Fruit fly (Drosophila melanogaster) whole organism, embryonic: ENCODE results near the gene drongo.

Experiments used
- Atf3 ChIP-seq: fragments of 200-800 bp; sonication (Bioruptor generic); optimal IDR thresholded peaks from 3 replicates; lab custom pipeline; 2016; ENCODE audit warnings: missing biosample characterization, missing genetic modification characterization
- CG10462 ChIP-seq: fragments of 200-800 bp; sonication (Bioruptor generic); optimal IDR thresholded peaks from 2 replicates; lab custom pipeline; 2016; ENCODE audit warnings: missing biosample characterization, missing genetic modification characterization
- CG10979 ChIP-seq: fragments of 200-800 bp; sonication (Bioruptor generic); optimal IDR thresholded peaks from 2 replicates; lab custom pipeline; 2018; ENCODE audit warnings: missing biosample characterization, mild to moderate bottlenecking, missing genetic modification characterization, moderate library complexity
- CG11560 ChIP-seq: fragments of 200-800 bp; sonication (Bioruptor generic); IDR thresholded peaks from 3 replicates; pipeline ENCODE4 v1.3.6; 2022; ENCODE audit warnings: missing biosample characterization, missing genetic modification characterization
- CG15479 ChIP-seq: fragments of 200-800 bp; sonication (Bioruptor generic); optimal IDR thresholded peaks from 3 replicates; lab custom pipeline; 2019; ENCODE audit warnings: missing biosample characterization, mild to moderate bottlenecking, missing genetic modification characterization, moderate library complexity
- CG2116 ChIP-seq: fragments of 200-800 bp; sonication (Bioruptor generic); optimal IDR thresholded peaks from 3 replicates; lab custom pipeline; 2018; ENCODE audit warnings: missing biosample characterization, mild to moderate bottlenecking, missing genetic modification characterization
- CG2129 ChIP-seq: fragments of 200-800 bp; sonication (Bioruptor generic); IDR thresholded peaks from 2 replicates; pipeline ENCODE4 v1.3.6; 2022; ENCODE audit warnings: missing biosample characterization, missing genetic modification characterization; ENCODE audit not compliant: partially characterized antibody
- CG31441 ChIP-seq: fragments of 200-800 bp; sonication (Bioruptor generic); IDR thresholded peaks from 2 replicates; pipeline ENCODE4 v1.3.6; 2022; ENCODE audit warnings: missing biosample characterization, missing genetic modification characterization
- CG4282 ChIP-seq: fragments of 200-800 bp; sonication (Bioruptor generic); optimal IDR thresholded peaks from 2 replicates; lab custom pipeline; 2016; ENCODE audit warnings: missing biosample characterization, missing genetic modification characterization
- CG4424 ChIP-seq: fragments of 200-800 bp; sonication (Bioruptor generic); optimal IDR thresholded peaks from 3 replicates; lab custom pipeline; 2016; ENCODE audit warnings: missing biosample characterization, missing genetic modification characterization
- CG4730 ChIP-seq: fragments of 200-800 bp; sonication (Bioruptor generic); IDR thresholded peaks from 2 replicates; pipeline ENCODE4 v1.3.6; 2022; ENCODE audit warnings: missing biosample characterization, missing genetic modification characterization
- CG5245 ChIP-seq: fragments of 200-800 bp; sonication (Bioruptor generic); optimal IDR thresholded peaks from 3 replicates; lab custom pipeline; 2016; ENCODE audit warnings: missing biosample characterization, missing genetic modification characterization
- CG6254 ChIP-seq: fragments of 200-800 bp; sonication (Bioruptor generic); optimal IDR thresholded peaks from 3 replicates; lab custom pipeline; 2017; ENCODE audit warnings: mild to moderate bottlenecking, missing biosample characterization, missing genetic modification reagents, missing genetic modification characterization
- CG6654 ChIP-seq: fragments of 200-800 bp; sonication (Bioruptor generic); optimal IDR thresholded peaks from 2 replicates; lab custom pipeline; 2017; ENCODE audit warnings: missing biosample characterization, mild to moderate bottlenecking, missing genetic modification characterization
- CG6854 ChIP-seq: fragments of 200-800 bp; sonication (Bioruptor generic); optimal IDR thresholded peaks from 3 replicates; lab custom pipeline; 2017; ENCODE audit warnings: missing biosample characterization, mild to moderate bottlenecking, missing genetic modification characterization
- CG7786 ChIP-seq: fragments of 200-800 bp; sonication (Bioruptor generic); optimal IDR thresholded peaks from 2 replicates; lab custom pipeline; 2016; ENCODE audit warnings: missing biosample characterization, missing genetic modification characterization
- CG7963 ChIP-seq: fragments of 200-800 bp; sonication (Bioruptor generic); IDR thresholded peaks from 3 replicates; pipeline ENCODE4 v1.3.6; 2022; ENCODE audit warnings: missing biosample characterization, missing genetic modification characterization; ENCODE audit not compliant: partially characterized antibody
- CG8281 ChIP-seq: fragments of 200-800 bp; sonication (Bioruptor generic); optimal IDR thresholded peaks from 2 replicates; lab custom pipeline; 2018; ENCODE audit warnings: missing biosample characterization, mild to moderate bottlenecking, missing genetic modification characterization, moderate library complexity
- CG8924 ChIP-seq: fragments of 200-800 bp; optimal IDR thresholded peaks from 3 replicates; lab custom pipeline; 2019; ENCODE audit warnings: missing biosample characterization, mild to moderate bottlenecking, missing genetic modification characterization, moderate library complexity
- CHES-1-like ChIP-seq: fragments of 200-800 bp; sonication (Bioruptor generic); optimal IDR thresholded peaks from 2 replicates; lab custom pipeline; 2016; ENCODE audit warnings: missing biosample characterization, missing genetic modification characterization
- Deaf1 ChIP-seq: fragments of 200-800 bp; optimal IDR thresholded peaks from 3 replicates; lab custom pipeline; 2019; ENCODE audit warnings: missing biosample characterization, mild to moderate bottlenecking, missing genetic modification characterization, moderate library complexity
- Eip74EF ChIP-seq, 2 experiments: fragments of 200-800 bp in 1 of 2; fragments of >200 bp in 1 of 2; sonication (Bioruptor generic) in 1 of 2; optimal IDR thresholded peaks; 2 replicates each; lab custom pipeline; 2017 to 2019; ENCODE audit warnings: missing biosample characterization in 2 of 2, missing genetic modification characterization in 2 of 2, mild to moderate bottlenecking in 1 of 2, moderate library complexity in 1 of 2
- Ets97D ChIP-seq: fragments of 200-800 bp; sonication (Bioruptor generic); optimal IDR thresholded peaks from 3 replicates; lab custom pipeline; 2016; ENCODE audit warnings: missing biosample characterization, missing genetic modification characterization
- Hey ChIP-seq: fragments of 200-800 bp; sonication (Bioruptor generic); optimal IDR thresholded peaks from 3 replicates; lab custom pipeline; 2018; ENCODE audit warnings: missing biosample characterization, mild to moderate bottlenecking, missing genetic modification characterization
- Hr78 ChIP-seq, 2 experiments: fragments of 200-800 bp in 1 of 2; fragments of >200 bp in 1 of 2; sonication (Bioruptor generic) in 1 of 2; optimal IDR thresholded peaks; 2 replicates each; lab custom pipeline; 2017 to 2019; ENCODE audit warnings: missing biosample characterization in 2 of 2, missing genetic modification characterization in 2 of 2, mild to moderate bottlenecking in 1 of 2, moderate library complexity in 1 of 2
- MBD-R2 ChIP-seq: fragments of 200-800 bp; sonication (Bioruptor generic); IDR thresholded peaks from 2 replicates; pipeline ENCODE4 v1.3.6; 2022; ENCODE audit warnings: missing biosample characterization, missing genetic modification characterization
- NfI ChIP-seq: fragments of 200-800 bp; sonication (Bioruptor generic); optimal IDR thresholded peaks from 3 replicates; lab custom pipeline; 2018; ENCODE audit warnings: missing biosample characterization, mild to moderate bottlenecking, missing genetic modification characterization, moderate library complexity
- Optix ChIP-seq: fragments of 200-800 bp; sonication (Bioruptor generic); IDR thresholded peaks from 3 replicates; pipeline ENCODE4 v1.3.6; 2022; ENCODE audit warnings: missing biosample characterization, missing genetic modification characterization
- Sox102F ChIP-seq: fragments of 200-800 bp; sonication (Bioruptor generic); optimal IDR thresholded peaks from 2 replicates; lab custom pipeline; 2018; ENCODE audit warnings: missing biosample characterization, mild to moderate bottlenecking, missing genetic modification characterization, moderate library complexity
- Spps ChIP-seq: fragments of 200-800 bp; sonication (Bioruptor generic); optimal IDR thresholded peaks from 2 replicates; lab custom pipeline; 2018; ENCODE audit warnings: missing biosample characterization, mild to moderate bottlenecking, missing genetic modification characterization
- Ssrp ChIP-seq: fragments of 200-800 bp; sonication (Bioruptor generic); optimal IDR thresholded peaks from 2 replicates; lab custom pipeline; 2018; ENCODE audit warnings: missing biosample characterization, mild to moderate bottlenecking, missing genetic modification characterization, moderate library complexity
- Stat92E ChIP-seq, 3 experiments: fragments of >200 bp in 2 of 3; fragments of 200-800 bp in 1 of 3; sonication (Bioruptor generic) in 1 of 3; optimal IDR thresholded peaks; 2 replicates each; lab custom pipeline; 2017 to 2019; ENCODE audit warnings: missing biosample characterization in 3 of 3, missing genetic modification characterization in 3 of 3, mild to moderate bottlenecking in 1 of 3, moderate library complexity in 1 of 3
- Usf ChIP-seq: fragments of 200-800 bp; sonication (Bioruptor generic); optimal IDR thresholded peaks from 2 replicates; lab custom pipeline; 2017; ENCODE audit warnings: missing genotype, missing biosample characterization, missing genetic modification characterization
- crc ChIP-seq: fragments of 200-800 bp; sonication (Bioruptor generic); optimal IDR thresholded peaks from 2 replicates; lab custom pipeline; 2016; ENCODE audit warnings: missing biosample characterization, missing genetic modification characterization
- crp ChIP-seq, 2 experiments: fragments of 200-800 bp; sonication (Bioruptor generic); optimal IDR thresholded peaks; 2 replicates in 1 of 2; 3 replicates in 1 of 2; lab custom pipeline; 2017; ENCODE audit warnings: missing biosample characterization in 2 of 2, missing genetic modification characterization in 2 of 2, mild to moderate bottlenecking in 1 of 2, moderate library complexity in 1 of 2
- disco-r ChIP-seq: fragments of 200-800 bp; sonication (Bioruptor generic); optimal IDR thresholded peaks from 2 replicates; lab custom pipeline; 2016; ENCODE audit warnings: missing biosample characterization, missing genetic modification characterization
- dmrt11E ChIP-seq: fragments of 200-800 bp; sonication (Bioruptor generic); optimal IDR thresholded peaks from 3 replicates; lab custom pipeline; 2018; ENCODE audit warnings: missing biosample characterization, mild to moderate bottlenecking, missing genetic modification characterization, moderate library complexity
- ems ChIP-seq: fragments of 200-800 bp; sonication (Bioruptor generic); optimal IDR thresholded peaks from 3 replicates; lab custom pipeline; 2016; ENCODE audit warnings: missing biosample characterization, missing genetic modification characterization
- fd3F ChIP-seq: fragments of 200-800 bp; sonication (Bioruptor generic); optimal IDR thresholded peaks from 2 replicates; lab custom pipeline; 2018; ENCODE audit warnings: missing biosample characterization, mild to moderate bottlenecking, missing genetic modification characterization, moderate library complexity
- ind ChIP-seq: fragments of 200-800 bp; sonication (Bioruptor generic); optimal IDR thresholded peaks from 3 replicates; lab custom pipeline; 2016; ENCODE audit warnings: missing biosample characterization, missing genetic modification characterization
- otp ChIP-seq: fragments of 200-800 bp; sonication (Bioruptor generic); IDR thresholded peaks from 3 replicates; pipeline ENCODE4, ENCODE4 v1.3.6; 2022; ENCODE audit warnings: missing biosample characterization, missing genetic modification characterization
- pros ChIP-seq: fragments of 200-800 bp; sonication (Bioruptor generic); optimal IDR thresholded peaks from 3 replicates; lab custom pipeline; 2019; ENCODE audit warnings: missing biosample characterization, mild to moderate bottlenecking, missing genetic modification characterization, moderate library complexity
- pum ChIP-seq: fragments of 200-800 bp; sonication (Bioruptor generic); optimal IDR thresholded peaks from 2 replicates; lab custom pipeline; 2016; ENCODE audit warnings: missing biosample characterization, missing genetic modification characterization
- slbo ChIP-seq: fragments of 200-800 bp; sonication (Bioruptor generic); IDR thresholded peaks from 2 replicates; pipeline ENCODE4 v1.3.6; 2022; ENCODE audit warnings: missing biosample characterization, missing genetic modification characterization
- tio ChIP-seq: fragments of 200-800 bp; sonication (Bioruptor generic); optimal IDR thresholded peaks from 2 replicates; lab custom pipeline; 2017; ENCODE audit warnings: missing biosample characterization, missing genetic modification characterization, inconsistent platforms
- toy ChIP-seq: fragments of 200-800 bp; sonication (Bioruptor generic); IDR thresholded peaks from 2 replicates; pipeline ENCODE4 v1.3.6; 2022; ENCODE audit warnings: missing biosample characterization, missing genetic modification characterization
- tx ChIP-seq: fragments of 200-800 bp; sonication (Bioruptor generic); optimal IDR thresholded peaks from 2 replicates; lab custom pipeline; 2016; ENCODE audit warnings: missing biosample characterization, missing genetic modification characterization
- wor ChIP-seq: fragments of 200-800 bp; sonication (Bioruptor generic); IDR thresholded peaks from 2 replicates; pipeline ENCODE4 v1.3.6; 2022; ENCODE audit warnings: missing biosample characterization, missing genetic modification characterization

drongo gene

DNA sequence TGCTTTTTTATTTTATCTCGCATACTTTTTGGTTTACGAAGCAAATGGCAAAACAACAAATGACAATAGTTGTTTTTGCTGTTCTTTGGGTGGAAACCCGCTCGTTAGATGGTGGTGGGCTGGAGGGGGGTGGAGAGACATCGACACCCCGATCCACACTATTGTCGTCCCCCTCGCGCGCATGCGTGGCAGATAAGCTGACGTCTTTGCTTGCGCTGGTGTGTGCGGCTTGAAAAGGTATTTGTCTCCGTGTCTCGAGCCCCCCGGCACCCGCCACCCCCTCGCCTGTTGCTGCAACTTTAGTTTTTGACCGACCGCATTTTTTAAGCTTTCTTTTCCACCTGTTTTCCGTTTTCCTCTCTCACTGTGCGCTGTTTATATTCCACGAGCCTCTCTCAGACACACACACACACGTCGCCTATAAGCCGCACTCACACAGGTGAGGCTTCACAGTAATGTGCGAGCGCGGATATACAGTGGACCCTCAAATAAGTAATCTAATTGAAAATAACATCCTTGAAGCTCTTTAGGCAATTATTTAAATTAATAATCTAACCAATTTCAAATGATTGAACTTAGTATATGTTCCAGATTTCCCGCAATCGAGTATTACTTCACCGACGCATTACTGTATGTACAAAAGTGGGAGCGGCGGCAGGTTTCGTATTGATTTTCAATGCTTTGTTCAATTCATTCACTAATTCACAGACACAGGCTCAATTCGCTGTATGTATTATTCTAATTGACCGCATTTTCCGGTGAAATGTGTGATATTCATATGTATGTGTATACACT is 16.3 kb upstream of the drongo start (continued):
- TF ChIP-seq toy = peak; percentile 90
- peak; percentile 37 for TF ChIP-seq CG2116 (GFP tag; lab: Kevin White, UChicago)
- peak; percentile 88 for TF ChIP-seq CG7786 (GFP tag; lab: Kevin White, UChicago)
- TF ChIP-seq Deaf1 (tag; lab: Kevin White, UChicago) = peak; percentile 57
- TF ChIP-seq Spps (tag; lab: Kevin White, UChicago) = peak; percentile 75
- TF ChIP-seq Optix = peak; percentile 89
- TF ChIP-seq tx (GFP tag; lab: Kevin White, UChicago) = peak; percentile 79
- TF ChIP-seq CG6854 (GFP tag; lab: Kevin White, UChicago) = peak; percentile 78
- peak; percentile 86 for TF ChIP-seq CG10979 (tag; lab: Kevin White, UChicago)
- TF ChIP-seq CG31441 = peak; percentile 88
- TF ChIP-seq CG11560 (tag; lab: Robert Waterston, UW) = peak; percentile 82
- peak; percentile 84 for TF ChIP-seq CHES-1-like (GFP tag; lab: Kevin White, UChicago)
- peak; percentile 89 for TF ChIP-seq tio (GFP tag; lab: Kevin White, UChicago)
- peak; percentile 32 for TF ChIP-seq CG4282 (GFP tag; lab: Kevin White, UChicago)
- peak in 1 of 2 experiments; percentile 87 for TF ChIP-seq Eip74EF (GFP tag; optimal IDR thresholded peaks at IDR 0.05; lab: Kevin White, UChicago)
- peak; percentile 97 for TF ChIP-seq slbo (GFP tag; lab: Robert Waterston, UW)
- peak; percentile 72 for TF ChIP-seq Atf3 (GFP tag; lab: Kevin White, UChicago)
- TF ChIP-seq Stat92E (GFP tag; optimal IDR thresholded peaks at IDR 0.05; lab: Kevin White, UChicago) = peak in 1 of 3 experiments; percentile 66
- peak; percentile 84 for TF ChIP-seq CG10462
- peak; percentile 69 for TF ChIP-seq Ets97D (GFP tag; lab: Kevin White, UChicago)
- TF ChIP-seq CG8924 (tag; lab: Kevin White, UChicago) = peak; percentile 93
- TF ChIP-seq Sox102F = peak; percentile 94
- peak; percentile 80 for TF ChIP-seq pros
- TF ChIP-seq ind (GFP tag; lab: Kevin White, UChicago) = peak; percentile 93
- peak; percentile 84 for TF ChIP-seq disco-r (GFP tag; lab: Kevin White, UChicago)
- TF ChIP-seq crp (GFP tag; optimal IDR thresholded peaks at IDR 0.05; lab: Kevin White, UChicago) = peak in 1 of 2 experiments; percentile 43
- TF ChIP-seq NfI (GFP tag; lab: Kevin White, UChicago) = peak; percentile 94
- TF ChIP-seq CG5245 (GFP tag; lab: Kevin White, UChicago) = peak; percentile 90
- TF ChIP-seq Hr78 (GFP tag; optimal IDR thresholded peaks at IDR 0.05; lab: Kevin White, UChicago) = peak in 1 of 2 experiments; percentile 59
- peak; percentile 73 for TF ChIP-seq Hey (tag; lab: Kevin White, UChicago)
- peak; percentile 84 for TF ChIP-seq wor
- peak; percentile 92 for TF ChIP-seq MBD-R2 (GFP tag; lab: Robert Waterston, UW)
- no peak for TF ChIP-seq CG15479 (GFP tag; lab: Kevin White, UChicago)
- TF ChIP-seq Ssrp (tag; lab: Kevin White, UChicago) = peak; percentile 90
- TF ChIP-seq ems (GFP tag; lab: Kevin White, UChicago) = peak; percentile 91
- TF ChIP-seq CG6654 = peak; percentile 66
- peak; percentile 91 for TF ChIP-seq fd3F (GFP tag; lab: Kevin White, UChicago)
- TF ChIP-seq dmrt11E (tag; lab: Kevin White, UChicago) = peak; percentile 87
- TF ChIP-seq pum = peak; percentile 87
- peak; percentile 93 for TF ChIP-seq otp (GFP tag; lab: Robert Waterston, UW)
- TF ChIP-seq CG7963 (GFP tag; lab: Robert Waterston, UW) = no peak
- TF ChIP-seq CG4424 = peak; percentile 91
- no peak for TF ChIP-seq CG2129 (GFP tag; lab: Robert Waterston, UW)
- TF ChIP-seq CG4730 (GFP tag; lab: Robert Waterston, UW) = peak; percentile 93
- peak; percentile 86 for TF ChIP-seq CG8281 (tag; lab: Kevin White, UChicago)
- TF ChIP-seq CG6254 (GFP tag; lab: Kevin White, UChicago) = peak; percentile 37
- TF ChIP-seq crc (GFP tag; lab: Kevin White, UChicago) = peak; percentile 74
- peak; percentile 79 for TF ChIP-seq Usf (GFP tag; lab: Kevin White, UChicago)
